Worm (Caenorhabditis elegans): ENCODE results near the gene str-255.

ce11 chrV:2163735-2164134 is at the start of gene str-255:
- TF ChIP-seq lim-6 (tag; optimal IDR thresholded peaks at IDR 0.05) (no peak), nfya-1 (tag; optimal IDR thresholded peaks at IDR 0.05) (no peak), elt-2 (tag; optimal IDR thresholded peaks at IDR 0.05) (no peak), ceh-22 (tag; optimal IDR thresholded peaks at IDR 0.05) (no peak), hlh-30 (tag; optimal IDR thresholded peaks at IDR 0.05; ENCODE audit: insufficient read depth) (no peak), ceh-6 (GFP tag; optimal IDR thresholded peaks at IDR 0.05) (no peak), dve-1 (tag; optimal IDR thresholded peaks at IDR 0.05) (no peak), ama-1 (optimal IDR thresholded peaks at IDR 0.05) (no peak)
